Worm (Caenorhabditis elegans) whole organism, early embryonic: ENCODE results near the gene T04B2.8.

Experiments
- F13C5.2 ChIP-seq: sonication (generic microtip); optimal IDR thresholded peaks from 2 replicates; lab custom pipeline; 2017; ENCODE audit warnings: mild to moderate bottlenecking, missing genetic modification characterization, inconsistent platforms, missing compliant biosample characterization
- ama-1 ChIP-seq: fragments of 150-350 bp; optimal IDR thresholded peaks from 2 replicates; lab custom pipeline; 2014
- ceh-36 ChIP-seq: sonication (generic microtip); optimal IDR thresholded peaks from 2 replicates; lab custom pipeline; 2016; ENCODE audit warnings: missing genetic modification characterization, inconsistent platforms, missing compliant biosample characterization
- ets-7 ChIP-seq: sonication (generic microtip); optimal IDR thresholded peaks from 2 replicates; lab custom pipeline; 2016; ENCODE audit warnings: missing genotype, missing genetic modification characterization, missing compliant biosample characterization
- flt-1 ChIP-seq: fragments of 200-800 bp; sonication (Bioruptor generic); IDR thresholded peaks from 2 replicates; pipeline ENCODE4 v1.3.6; 2022; ENCODE audit warnings: missing genetic modification characterization, missing compliant biosample characterization
- hmg-4 ChIP-seq: fragments of 200-800 bp; sonication (Bioruptor generic); optimal IDR thresholded peaks from 2 replicates; lab custom pipeline; 2018; ENCODE audit warnings: mild to moderate bottlenecking, missing genetic modification characterization, missing compliant biosample characterization
- hnd-1 ChIP-seq: sonication (generic microtip); optimal IDR thresholded peaks from 2 replicates; lab custom pipeline; 2016; ENCODE audit warnings: missing genetic modification characterization, missing compliant biosample characterization
- pes-1 ChIP-seq: fragments of 200-800 bp; sonication (Bioruptor generic); IDR thresholded peaks from 2 replicates; pipeline ENCODE4 v1.3.6; 2022; ENCODE audit warnings: missing genetic modification reagents, missing genetic modification characterization, missing compliant biosample characterization
- sea-1 ChIP-seq: fragments of 200-800 bp; sonication (Bioruptor generic); conservative IDR thresholded peaks from 2 replicates; pipeline ENCODE4 v1.3.6; 2022; ENCODE audit warnings: missing genetic modification characterization, missing compliant biosample characterization
- tbx-11 ChIP-seq: fragments of 200-800 bp; sonication (Bioruptor generic); IDR thresholded peaks from 2 replicates; pipeline ENCODE4 v1.3.6; 2022; ENCODE audit warnings: missing genetic modification characterization, missing compliant biosample characterization

DNA sequence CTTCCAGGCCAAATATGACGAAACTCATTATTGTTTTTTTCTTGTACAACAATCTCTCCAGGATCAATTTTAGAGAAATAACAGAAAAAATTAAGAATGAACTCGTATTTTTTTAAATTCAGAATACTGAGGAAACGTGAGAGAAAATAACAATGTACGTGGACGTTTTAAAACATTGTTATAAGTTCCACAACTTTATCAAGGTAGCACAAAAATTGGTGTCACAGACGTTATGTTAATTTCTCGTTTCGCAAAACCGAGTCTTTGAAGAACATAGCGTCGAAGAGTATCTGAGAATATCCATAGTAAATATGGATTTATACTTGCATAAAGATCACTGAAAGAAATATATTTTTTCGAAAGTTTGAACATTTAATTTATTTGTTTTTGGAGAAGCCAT, at the start of gene T04B2.8:
- TF ChIP-seq ama-1 (no peak), hnd-1 (tag; lab: Kevin White, UChicago) (no peak), sea-1 (no peak), hmg-4 (GFP tag; lab: Kevin White, UChicago) (no peak), tbx-11 (GFP tag; lab: Robert Waterston, UW) (no peak), ets-7 (tag; lab: Kevin White, UChicago) (no peak), flt-1 (GFP tag; lab: Robert Waterston, UW) (no peak), ceh-36 (tag; lab: Kevin White, UChicago) (no peak), pes-1 (no peak), F13C5.2 (tag; lab: Kevin White, UChicago) (no peak)
